Fruit fly (Drosophila melanogaster) whole organism, embryonic: ENCODE results near the gene CG5388.

Experiments
- Bteb2 ChIP-seq: fragments of 200-800 bp; sonication (Bioruptor generic); optimal IDR thresholded peaks from 2 replicates; lab custom pipeline; 2016; ENCODE audit warnings: missing biosample characterization, missing genetic modification characterization
- CG16779 ChIP-seq: fragments of 200-800 bp; sonication (Bioruptor generic); IDR thresholded peaks from 2 replicates; pipeline ENCODE4 v1.3.6; 2022; ENCODE audit warnings: missing biosample characterization, missing genetic modification characterization
- CG18764 ChIP-seq: fragments of 200-800 bp; sonication (Bioruptor generic); optimal IDR thresholded peaks from 3 replicates; lab custom pipeline; 2016; ENCODE audit warnings: missing biosample characterization, missing genetic modification characterization
- CG4617 ChIP-seq: fragments of 200-800 bp; sonication (Bioruptor generic); optimal IDR thresholded peaks from 3 replicates; lab custom pipeline; 2016; ENCODE audit warnings: missing biosample characterization, missing genetic modification characterization, borderline replicate concordance
- CG8478 ChIP-seq: fragments of >200 bp; optimal IDR thresholded peaks from 2 replicates; lab custom pipeline; 2018
- CHES-1-like ChIP-seq: fragments of 200-800 bp; sonication (Bioruptor generic); optimal IDR thresholded peaks from 2 replicates; lab custom pipeline; 2016; ENCODE audit warnings: missing biosample characterization, missing genetic modification characterization
- Lpt ChIP-seq: fragments of >200 bp; optimal IDR thresholded peaks from 2 replicates; lab custom pipeline; 2018; ENCODE audit warnings: missing biosample characterization, missing genetic modification characterization
- Rfx ChIP-seq: fragments of 200-800 bp; sonication (Bioruptor generic); IDR thresholded peaks from 2 replicates; pipeline ENCODE4 v1.3.6; 2022; ENCODE audit warnings: missing biosample characterization, missing genetic modification characterization
- Xrp1 ChIP-seq: fragments of 200-800 bp; sonication (Bioruptor generic); IDR thresholded peaks from 2 replicates; pipeline ENCODE4 v1.3.6; 2022; ENCODE audit warnings: missing biosample characterization, missing genetic modification characterization
- sd ChIP-seq: fragments of 200-800 bp; sonication (Bioruptor generic); optimal IDR thresholded peaks from 3 replicates; lab custom pipeline; 2018; ENCODE audit warnings: missing biosample characterization, mild to moderate bottlenecking, missing genetic modification characterization, moderate library complexity
- tna ChIP-seq: fragments of 200-800 bp; sonication (Bioruptor generic); IDR thresholded peaks from 2 replicates; pipeline ENCODE4 v1.3.6; 2022; ENCODE audit warnings: missing biosample characterization, missing genetic modification characterization; ENCODE audit not compliant: partially characterized antibody
- tup ChIP-seq: fragments of 200-800 bp; sonication (Bioruptor generic); optimal IDR thresholded peaks from 2 replicates; lab custom pipeline; 2016; ENCODE audit warnings: missing biosample characterization, mild to moderate bottlenecking, missing genetic modification characterization, moderate library complexity
- usp ChIP-seq: fragments of >200 bp; optimal IDR thresholded peaks from 2 replicates; lab custom pipeline; 2017; ENCODE audit warnings: missing biosample characterization, missing genetic modification characterization

- TF ChIP-seq sd (tag; lab: Kevin White, UChicago) (no peak), Lpt (GFP tag; lab: Kevin White, UChicago) (no peak), Bteb2 (no peak), CG16779 (GFP tag; lab: Robert Waterston, UW) (no peak), CG18764 (GFP tag; lab: Kevin White, UChicago) (no peak), usp (GFP tag; lab: Kevin White, UChicago) (no peak), Rfx (no peak), CHES-1-like (GFP tag; lab: Kevin White, UChicago) (no peak), tup (no peak), Xrp1 (GFP tag; lab: Robert Waterston, UW) (no peak), tna (GFP tag; lab: Robert Waterston, UW) (peak; percentile 88), CG8478 (lab: Kevin White, UChicago) (no peak), CG4617 (GFP tag; lab: Kevin White, UChicago) (no peak)
These were observed 35.6 kb upstream of the CG5388 start, which contains the start of gene CG18596 for dm6 chr3R:22375674-22376073.
